Worm (Caenorhabditis elegans): Measurements from ENCODE around the gene srh-74.

ce11 chrV:11051921-11052320 lies 3.3 kb upstream of the srh-74 start, which contains the start of gene T04C12.33:
- TF ChIP-seq dao-5 (tag; optimal IDR thresholded peaks at IDR 0.05), result no peak
- TF ChIP-seq him-1 (tag; optimal IDR thresholded peaks at IDR 0.05), result no peak
- TF ChIP-seq W03F9.2 (tag; optimal IDR thresholded peaks at IDR 0.05), result no peak

Measured in whole organism, L4/young adult.